Fruit fly (Drosophila melanogaster): ENCODE data around the gene EMC1.

EMC1 gene

DNA sequence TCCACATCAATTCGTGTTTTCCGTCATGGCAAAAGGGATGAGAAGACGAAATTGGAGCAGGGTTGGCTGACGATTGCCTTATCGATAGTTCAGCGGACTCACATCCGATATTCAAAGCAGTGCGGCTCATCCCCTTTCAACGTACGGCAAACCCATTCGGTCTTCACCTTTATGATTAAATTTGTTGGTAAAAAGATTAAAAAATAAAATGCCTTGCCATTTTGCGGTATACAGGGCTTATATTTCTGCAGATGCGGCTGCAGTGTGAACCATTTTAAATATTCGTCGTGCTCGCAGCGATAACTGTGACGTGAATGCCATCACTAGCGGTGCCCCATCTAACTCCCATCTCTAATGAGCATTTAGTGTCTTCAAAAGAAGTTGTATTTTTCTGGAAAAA is at the start of gene EMC1, which contains the start of gene Taf7 (continued):
- TF ChIP-seq Dbx (GFP tag; IDR thresholded peaks at IDR 0.05) (0 out of 3 replicates have a peak, but pooled peaks have one; percentile 30), CG4424 (GFP tag; optimal IDR thresholded peaks at IDR 0.05) (no peak), Elba2 (GFP tag; optimal IDR thresholded peaks at IDR 0.05) (peak; percentile 68), PHDP (tag; optimal IDR thresholded peaks at IDR 0.05) (no peak), CG12942 (GFP tag; optimal IDR thresholded peaks at IDR 0.05) (peak; percentile 30), aop (GFP tag; IDR thresholded peaks at IDR 0.05) (no peak), sisA (GFP tag; IDR thresholded peaks at IDR 0.05) (0 out of 2 replicates have a peak, but pooled peaks have one; percentile 20), ara (GFP tag; IDR thresholded peaks at IDR 0.05) (no peak), CG12219 (GFP tag; optimal IDR thresholded peaks at IDR 0.05) (no peak), CG6683 (GFP tag; optimal IDR thresholded peaks at IDR 0.05) (no peak), CoRest (tag; optimal IDR thresholded peaks at IDR 0.05) (peak; percentile 72), Kr (GFP tag; optimal IDR thresholded peaks at IDR 0.05) (no peak), jumu (GFP tag; optimal IDR thresholded peaks at IDR 0.05) (peak; percentile 64), CrebB (tag; optimal IDR thresholded peaks at IDR 0.05) (no peak), Gsc (GFP tag; IDR thresholded peaks at IDR 0.05) (no peak), schlank (tag; optimal IDR thresholded peaks at IDR 0.05) (no peak), chn (GFP tag; optimal IDR thresholded peaks at IDR 0.05) (peak; percentile 27), her (GFP tag; optimal IDR thresholded peaks at IDR 0.05) (no peak), H2.0 (GFP tag; IDR thresholded peaks at IDR 0.05) (no peak), esg (GFP tag; conservative IDR thresholded peaks at IDR 0.05) (0 out of 2 replicates have a peak, but pooled peaks have one; percentile 13), ttk (GFP tag; IDR thresholded peaks at IDR 0.05) (no peak), slp2 (GFP tag; optimal IDR thresholded peaks at IDR 0.05) (peak; percentile 10), unc-4 (GFP tag; IDR thresholded peaks at IDR 0.05; ENCODE audit: partially characterized antibody) (peak; percentile 94), wor (GFP tag; IDR thresholded peaks at IDR 0.05) (no peak), CG8944 (GFP tag; optimal IDR thresholded peaks at IDR 0.05) (peak; percentile 46), CG1832 (GFP tag; optimal IDR thresholded peaks at IDR 0.05) (no peak), CG17568 (GFP tag; optimal IDR thresholded peaks at IDR 0.05) (no peak), CG2129 (GFP tag; IDR thresholded peaks at IDR 0.05; ENCODE audit: partially characterized antibody) (peak; percentile 86), CG8281 (tag; optimal IDR thresholded peaks at IDR 0.05) (no peak), CG4617 (GFP tag; optimal IDR thresholded peaks at IDR 0.05; ENCODE audit: borderline replicate concordance) (peak; percentile 90), Gug (GFP tag; IDR thresholded peaks at IDR 0.05) (peak; percentile 28; the same call in 1 of the 4 replicates), CG4707 (GFP tag; optimal IDR thresholded peaks at IDR 0.05) (no peak), CG32772 (GFP tag; IDR thresholded peaks at IDR 0.05) (no peak), dmrt99B (tag; optimal IDR thresholded peaks at IDR 0.05) (no peak), zf30C (GFP tag; optimal IDR thresholded peaks at IDR 0.05) (no peak), sna (GFP tag; IDR thresholded peaks at IDR 0.05; ENCODE audit: partially characterized antibody) (peak; percentile 92), Pdp1 (GFP tag; optimal IDR thresholded peaks at IDR 0.05) (peak; percentile 29 to 52), dati (GFP tag; IDR thresholded peaks at IDR 0.05) (no peak), trh (GFP tag; optimal IDR thresholded peaks at IDR 0.05) (no peak), CG18262 (tag; optimal IDR thresholded peaks at IDR 0.05) (no peak), Med (GFP tag) (peak; percentile 83), CG33213 (GFP tag; optimal IDR thresholded peaks at IDR 0.05) (peak; percentile 63), CG13775 (GFP tag; optimal IDR thresholded peaks at IDR 0.05) (peak; percentile 70), TFAM (GFP tag; optimal IDR thresholded peaks at IDR 0.05) (no peak), pros (GFP tag; optimal IDR thresholded peaks at IDR 0.05) (no peak), pan (optimal IDR thresholded peaks at IDR 0.05) (no peak), pan (GFP tag; optimal IDR thresholded peaks at IDR 0.05 in 1 of 2, IDR thresholded peaks at IDR 0.05 in 1 of 2) (no peak), Jarid2 (GFP tag; optimal IDR thresholded peaks at IDR 0.05) (no peak), NK7.1 (GFP tag; optimal IDR thresholded peaks at IDR 0.05) (no peak), Sox102F (GFP tag; optimal IDR thresholded peaks at IDR 0.05) (no peak), CG2889 (GFP tag; IDR thresholded peaks at IDR 0.05) (no peak)

All from whole organism, embryonic.